Worm (Caenorhabditis elegans): ENCODE results near the gene rike-1.

DNA sequence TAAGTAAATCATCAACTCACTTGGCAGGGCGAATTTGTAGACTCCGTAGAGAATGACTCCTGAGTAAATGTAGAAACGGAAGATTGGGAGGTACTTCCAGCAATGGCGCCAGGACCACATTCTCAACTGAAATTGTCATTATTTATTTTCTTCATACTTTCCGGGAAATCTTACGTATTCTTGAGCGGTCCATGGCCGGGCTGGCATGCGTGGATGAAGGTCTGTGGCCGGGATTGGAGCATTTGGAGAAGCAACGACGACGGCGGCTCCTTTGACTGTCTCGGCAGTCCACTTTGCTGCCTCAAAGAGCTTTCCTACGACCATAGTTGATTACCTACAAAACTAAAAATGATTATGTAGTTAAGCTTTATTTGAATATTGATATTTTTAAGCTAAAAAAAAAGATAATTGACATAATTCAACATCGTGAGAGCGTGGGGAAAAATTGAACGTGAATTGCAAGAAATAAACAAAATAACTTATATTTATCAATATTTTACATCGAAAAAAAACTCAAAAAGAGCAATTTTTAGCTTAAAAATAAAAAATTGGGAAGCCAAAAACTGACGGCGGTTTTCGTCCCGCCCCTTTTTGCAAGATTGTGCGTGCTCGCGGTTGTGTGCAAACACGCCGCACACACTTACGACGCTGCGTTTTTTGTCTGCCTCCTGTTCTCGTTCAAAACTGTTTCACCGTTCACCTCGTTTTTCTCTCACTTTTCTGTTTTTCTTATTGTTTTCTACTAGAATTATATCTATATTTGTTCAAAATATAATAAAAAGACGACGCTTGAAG lies 21.7 kb downstream of the rike-1 start, which contains the start of gene ril-1:
- TF ChIP-seq fos-1 (tag; optimal IDR thresholded peaks at IDR 0.05) (peak; percentile 35), nhr-237 (tag; optimal IDR thresholded peaks at IDR 0.05) (no peak), alr-1 (tag; optimal IDR thresholded peaks at IDR 0.05) (no peak), ZK546.5 (tag; optimal IDR thresholded peaks at IDR 0.05) (no peak), nhr-12 (tag; optimal IDR thresholded peaks at IDR 0.05) (no peak), lin-11 (tag; optimal IDR thresholded peaks at IDR 0.05) (no peak), ztf-1 (GFP tag; conservative IDR thresholded peaks at IDR 0.05) (no peak), lin-13 (GFP tag; optimal IDR thresholded peaks at IDR 0.05) (peak; percentile 20), nhr-11 (tag; optimal IDR thresholded peaks at IDR 0.05) (no peak), nhr-129 (tag; optimal IDR thresholded peaks at IDR 0.05) (peak; percentile 34), nhr-77 (tag; optimal IDR thresholded peaks at IDR 0.05) (no peak)

Measured in whole organism, L2 larva.